Worm (Caenorhabditis elegans) whole organism, young adult: ENCODE results near the gene degl-1.

Source experiments
- B0019.2 ChIP-seq: fragments of 200-800 bp; sonication (Bioruptor generic); conservative IDR thresholded peaks from 2 replicates; pipeline ENCODE4 v1.3.6; 2022; ENCODE audit warnings: missing genetic modification reagents, missing genetic modification characterization, missing compliant biosample characterization
- C17E4.6 ChIP-seq: fragments of 200-800 bp; sonication (Bioruptor generic); IDR thresholded peaks from 2 replicates; pipeline ENCODE4 v1.3.6; 2022; ENCODE audit warnings: missing genetic modification reagents, missing genetic modification characterization, missing compliant biosample characterization
- D2030.7 ChIP-seq: fragments of 200-800 bp; sonication (Bioruptor generic); IDR thresholded peaks from 2 replicates; pipeline ENCODE4 v1.3.6; 2022; ENCODE audit warnings: missing genetic modification reagents, missing genetic modification characterization, missing compliant biosample characterization
- F10E7.11 ChIP-seq: sonication (generic microtip); optimal IDR thresholded peaks from 2 replicates; lab custom pipeline; 2017; ENCODE audit warnings: mild to moderate bottlenecking, missing genetic modification characterization, moderate library complexity, missing compliant biosample characterization
- T26A5.8 ChIP-seq: sonication (generic microtip); optimal IDR thresholded peaks from 2 replicates; lab custom pipeline; 2016; ENCODE audit warnings: missing genetic modification characterization, missing compliant biosample characterization
- Y53G8AR.9 ChIP-seq: fragments of 200-800 bp; sonication (Bioruptor generic); conservative IDR thresholded peaks from 2 replicates; pipeline ENCODE4 v1.3.6; 2022; ENCODE audit warnings: missing genetic modification reagents, missing genetic modification characterization, missing compliant biosample characterization
- ZK185.1 ChIP-seq: sonication (generic microtip); optimal IDR thresholded peaks from 2 replicates; lab custom pipeline; 2016; ENCODE audit warnings: mild to moderate bottlenecking, missing genetic modification characterization, missing compliant biosample characterization; ENCODE audit not compliant: poor library complexity, severe bottlenecking
- ama-1 ChIP-seq, 3 experiments: fragments of 150-350 bp in 1 of 3; sonication (generic microtip) in 2 of 3; optimal IDR thresholded peaks; 2 replicates each; lab custom pipeline; 2014 to 2018; ENCODE audit warnings: missing biosample characterization in 2 of 3, missing genetic modification characterization in 2 of 3, missing genetic modification reagents in 2 of 3
- aptf-2 ChIP-seq: fragments of 200-800 bp; sonication (Bioruptor generic); conservative IDR thresholded peaks from 2 replicates; pipeline ENCODE4 v1.3.6; 2022; ENCODE audit warnings: missing genetic modification reagents, missing genetic modification characterization, missing compliant biosample characterization
- attf-3 ChIP-seq: fragments of 200-800 bp; sonication (Bioruptor generic); conservative IDR thresholded peaks from 2 replicates; pipeline ENCODE4 v1.3.6; 2022; ENCODE audit warnings: missing genetic modification reagents, missing genetic modification characterization, missing compliant biosample characterization
- attf-6 ChIP-seq: fragments of 200-800 bp; sonication (Bioruptor generic); IDR thresholded peaks from 2 replicates; pipeline ENCODE4 v1.3.6; 2022; ENCODE audit warnings: missing genetic modification reagents, missing genetic modification characterization, missing compliant biosample characterization
- cebp-1 ChIP-seq, 2 experiments: fragments of 200-800 bp in 1 of 2; sonication (Bioruptor generic) in 1 of 2; sonication (generic microtip) in 1 of 2; IDR thresholded peaks in 1 of 2; optimal IDR thresholded peaks in 1 of 2; 2 replicates each; pipeline versions ENCODE4 v1.3.6 to Lab custom; 2017 to 2022; ENCODE audit warnings: missing compliant biosample characterization in 2 of 2, missing genetic modification characterization in 2 of 2, mild to moderate bottlenecking in 1 of 2, missing genetic modification reagents in 1 of 2, moderate library complexity in 1 of 2
- cebp-2 ChIP-seq: fragments of 200-800 bp; sonication (Bioruptor generic); IDR thresholded peaks from 2 replicates; pipeline ENCODE4 v1.3.6; 2022; ENCODE audit warnings: missing genetic modification characterization, missing compliant biosample characterization
- chd-7 ChIP-seq: sonication (generic microtip); optimal IDR thresholded peaks from 2 replicates; lab custom pipeline; 2016; ENCODE audit warnings: mild to moderate bottlenecking, missing genetic modification characterization, moderate library complexity, missing compliant biosample characterization
- dpl-1 ChIP-seq: fragments of 150-350 bp; optimal IDR thresholded peaks from 2 replicates; lab custom pipeline; 2014; ENCODE audit warnings: missing biosample characterization, missing genetic modification reagents, missing genetic modification characterization
- egrh-3 ChIP-seq: fragments of 200-800 bp; sonication (Bioruptor generic); IDR thresholded peaks from 2 replicates; pipeline ENCODE4 v1.3.6; 2022; ENCODE audit warnings: missing genetic modification reagents, missing genetic modification characterization, missing compliant biosample characterization
- ets-4 ChIP-seq: fragments of 200-800 bp; sonication (Bioruptor generic); optimal IDR thresholded peaks from 2 replicates; lab custom pipeline; 2018; ENCODE audit warnings: mild to moderate bottlenecking, missing genetic modification characterization, missing compliant biosample characterization
- gei-17 ChIP-seq: fragments of 200-800 bp; sonication (Bioruptor generic); optimal IDR thresholded peaks from 2 replicates; lab custom pipeline; 2018; ENCODE audit warnings: mild to moderate bottlenecking, missing genetic modification characterization, missing compliant biosample characterization
- him-1 ChIP-seq: sonication (generic microtip); optimal IDR thresholded peaks from 2 replicates; lab custom pipeline; 2016; ENCODE audit warnings: missing genotype, missing genetic modification reagents, missing genetic modification characterization, missing compliant biosample characterization
- hmg-1.2 ChIP-seq: fragments of 200-800 bp; sonication (Bioruptor generic); IDR thresholded peaks from 2 replicates; pipeline ENCODE4 v1.3.6; 2022; ENCODE audit warnings: missing genetic modification reagents, missing genetic modification characterization, missing compliant biosample characterization
- hmg-20 ChIP-seq: fragments of 200-800 bp; sonication (Bioruptor generic); IDR thresholded peaks from 2 replicates; pipeline ENCODE4 v1.3.6; 2022; ENCODE audit warnings: missing genetic modification reagents, missing genetic modification characterization, missing compliant biosample characterization
- hsf-1 ChIP-seq: fragments of 200-800 bp; sonication (Bioruptor generic); IDR thresholded peaks from 2 replicates; pipeline ENCODE4 v1.3.6; 2022; ENCODE audit warnings: missing genetic modification reagents, missing genetic modification characterization, missing compliant biosample characterization
- lin-26 ChIP-seq: fragments of 200-800 bp; sonication (Bioruptor generic); IDR thresholded peaks from 2 replicates; pipeline ENCODE4 v1.3.6; 2022; ENCODE audit warnings: missing genetic modification reagents, missing genetic modification characterization, missing compliant biosample characterization
- lin-35 ChIP-seq, 3 experiments: fragments of 150-350 bp in 2 of 3; sonication (generic microtip) in 1 of 3; optimal IDR thresholded peaks; 2 replicates each; lab custom pipeline; 2014 to 2018; ENCODE audit warnings: missing biosample characterization in 3 of 3, missing genetic modification characterization in 3 of 3, missing genetic modification reagents in 3 of 3
- mxl-1 ChIP-seq: sonication (generic microtip); optimal IDR thresholded peaks from 2 replicates; lab custom pipeline; 2016; ENCODE audit warnings: missing genetic modification characterization, missing compliant biosample characterization
- nfya-1 ChIP-seq: sonication (generic microtip); optimal IDR thresholded peaks from 2 replicates; lab custom pipeline; 2017; ENCODE audit warnings: antibody characterized with exemption, missing compliant biosample characterization, missing genetic modification characterization, borderline replicate concordance; ENCODE audit not compliant: insufficient read depth
- nfya-2 ChIP-seq: fragments of 200-800 bp; sonication (Bioruptor generic); IDR thresholded peaks from 2 replicates; pipeline ENCODE4 v1.3.6; 2022; ENCODE audit warnings: missing genetic modification reagents, missing genetic modification characterization, missing compliant biosample characterization
- nfyb-1 ChIP-seq: fragments of 200-800 bp; sonication (Bioruptor generic); IDR thresholded peaks from 2 replicates; pipeline ENCODE4 v1.3.6; 2022; ENCODE audit warnings: missing genetic modification reagents, missing genetic modification characterization, missing compliant biosample characterization
- nhr-27 ChIP-seq: fragments of 200-800 bp; sonication (Bioruptor generic); optimal IDR thresholded peaks from 2 replicates; lab custom pipeline; 2018; ENCODE audit warnings: mild to moderate bottlenecking, missing genetic modification characterization, moderate library complexity, missing compliant biosample characterization
- rcor-1 ChIP-seq: fragments of 200-800 bp; sonication (Bioruptor generic); IDR thresholded peaks from 2 replicates; pipeline ENCODE4 v1.3.6; 2022; ENCODE audit warnings: missing genetic modification reagents, missing genetic modification characterization, missing compliant biosample characterization
- snpc-1.1 ChIP-seq: sonication (generic microtip); optimal IDR thresholded peaks from 2 replicates; lab custom pipeline; 2017; ENCODE audit warnings: missing genetic modification characterization, mild to moderate bottlenecking, missing compliant biosample characterization, antibody characterized with exemption, moderate library complexity, missing genotype, missing genetic modification reagents; ENCODE audit not compliant: insufficient read depth
- snpc-3.4 ChIP-seq: sonication (generic microtip); optimal IDR thresholded peaks from 2 replicates; lab custom pipeline; 2017; ENCODE audit warnings: missing genetic modification characterization, mild to moderate bottlenecking, missing compliant biosample characterization, antibody characterized with exemption, moderate library complexity, missing genotype, missing genetic modification reagents
- snpc-4 ChIP-seq, 5 experiments: fragments of 150-350 bp in 1 of 5; sonication (generic microtip) in 4 of 5; optimal IDR thresholded peaks; 2 replicates each; lab custom pipeline; 2014 to 2018; ENCODE audit warnings: missing genetic modification characterization in 5 of 5, missing biosample characterization in 3 of 5, antibody characterized with exemption in 2 of 5, mild to moderate bottlenecking in 2 of 5, missing compliant biosample characterization in 2 of 5, missing genotype in 2 of 5, moderate library complexity in 2 of 5, missing genetic modification reagents in 1 of 5
- sptf-2 ChIP-seq: fragments of 200-800 bp; sonication (Bioruptor generic); optimal IDR thresholded peaks from 2 replicates; lab custom pipeline; 2018; ENCODE audit warnings: mild to moderate bottlenecking, missing genetic modification characterization, missing compliant biosample characterization
- tbp1 ChIP-seq: fragments of 200-800 bp; sonication (Bioruptor generic); optimal IDR thresholded peaks from 2 replicates; lab custom pipeline; 2018; ENCODE audit warnings: mild to moderate bottlenecking, missing genetic modification characterization, missing compliant biosample characterization
- tlf-1 ChIP-seq: fragments of 200-800 bp; sonication (Bioruptor generic); optimal IDR thresholded peaks from 2 replicates; lab custom pipeline; 2018; ENCODE audit warnings: mild to moderate bottlenecking, missing genetic modification characterization, missing compliant biosample characterization
- unc-62 ChIP-seq: fragments of 150-350 bp; optimal IDR thresholded peaks from 2 replicates; lab custom pipeline; 2014; ENCODE audit warnings: missing biosample characterization, missing genetic modification reagents, missing genetic modification characterization
- xnd-1 ChIP-seq: sonication (generic microtip); optimal IDR thresholded peaks from 2 replicates; lab custom pipeline; 2016; ENCODE audit warnings: missing genotype, missing genetic modification reagents, missing genetic modification characterization, missing compliant biosample characterization
- zfh-2 ChIP-seq: fragments of 200-800 bp; sonication (Bioruptor generic); conservative IDR thresholded peaks from 2 replicates; pipeline ENCODE4 v1.3.6; 2022; ENCODE audit warnings: missing genetic modification reagents, missing genetic modification characterization, missing compliant biosample characterization
- ztf-25 ChIP-seq: fragments of 200-800 bp; sonication (Bioruptor generic); IDR thresholded peaks from 2 replicates; pipeline ENCODE4 v1.3.6; 2022; ENCODE audit warnings: missing genetic modification reagents, missing genetic modification characterization, missing compliant biosample characterization

Gene degl-1

ce11 chrIV:14773280-14774071 lies 2.3 kb upstream of the degl-1 start, which contains the start of gene Y57G11C.36:
Y57G11C.36 (minus strand) TSS chrIV:14773781.
- TF ChIP-seq rcor-1 (no peak), attf-6 (GFP tag; lab: Robert Waterston, UW) (peak; percentile 72), attf-3 (GFP tag; lab: Robert Waterston, UW) (no peak), C17E4.6 (no peak), xnd-1 (tag; lab: Kevin White, UChicago) (no peak), snpc-3.4 (tag; lab: Kevin White, UChicago) (peak; percentile 17), ama-1 (optimal IDR thresholded peaks at IDR 0.05; lab: Kevin White, UChicago) (no peak), ama-1 (GFP tag; optimal IDR thresholded peaks at IDR 0.05; lab: Kevin White, UChicago) (no peak), B0019.2 (GFP tag; lab: Robert Waterston, UW) (no peak), hmg-1.2 (GFP tag; lab: Robert Waterston, UW) (no peak), nfya-1 (tag; lab: Kevin White, UChicago) (no peak), snpc-1.1 (tag; lab: Kevin White, UChicago) (peak; percentile 19), egrh-3 (GFP tag; lab: Robert Waterston, UW) (peak; percentile 45; the same call in 1 of the 2 replicates), T26A5.8 (no peak), snpc-4 (GFP tag; optimal IDR thresholded peaks at IDR 0.05; lab: Kevin White, UChicago) (no peak), snpc-4 (tag; optimal IDR thresholded peaks at IDR 0.05; lab: Kevin White, UChicago) (peak in 1 of 4 experiments; percentile 83), hmg-20 (GFP tag; lab: Robert Waterston, UW) (no peak), sptf-2 (GFP tag; lab: Kevin White, UChicago) (no peak), lin-26 (GFP tag; lab: Robert Waterston, UW) (no peak), gei-17 (GFP tag; lab: Kevin White, UChicago) (no peak), zfh-2 (peak; percentile 67), chd-7 (no peak), ztf-25 (GFP tag; lab: Robert Waterston, UW) (no peak), ZK185.1 (tag; lab: Kevin White, UChicago) (no peak), nfyb-1 (GFP tag; lab: Robert Waterston, UW) (no peak), ets-4 (GFP tag; lab: Kevin White, UChicago) (no peak), cebp-2 (GFP tag; lab: Robert Waterston, UW) (no peak), hsf-1 (no peak), dpl-1 (GFP tag; lab: Kevin White, UChicago) (no peak), mxl-1 (no peak), tlf-1 (GFP tag; lab: Kevin White, UChicago) (no peak), nfya-2 (GFP tag; lab: Robert Waterston, UW) (no peak), cebp-1 (GFP tag; IDR thresholded peaks at IDR 0.05; lab: Robert Waterston, UW) (no peak), cebp-1 (tag; optimal IDR thresholded peaks at IDR 0.05; lab: Kevin White, UChicago) (peak; percentile 50), lin-35 (GFP tag; optimal IDR thresholded peaks at IDR 0.05; lab: Kevin White, UChicago) (no peak), F10E7.11 (no peak), aptf-2 (GFP tag; lab: Robert Waterston, UW) (no peak), D2030.7 (GFP tag; lab: Robert Waterston, UW) (no peak)

ce11 chrIV:14770663-14771062 lies 562 bp downstream of the degl-1 start:
- TF ChIP-seq tbp1 (GFP tag; lab: Kevin White, UChicago) (no peak), snpc-3.4 (tag; lab: Kevin White, UChicago) (no peak), nhr-27 (tag; lab: Kevin White, UChicago) (no peak), snpc-4 (GFP tag; optimal IDR thresholded peaks at IDR 0.05; lab: Kevin White, UChicago) (no peak), snpc-4 (tag; optimal IDR thresholded peaks at IDR 0.05; lab: Kevin White, UChicago) (peak in 1 of 4 experiments; percentile 73), unc-62 (GFP tag; lab: Kevin White, UChicago) (no peak), him-1 (tag; lab: Kevin White, UChicago) (peak; percentile 41), Y53G8AR.9 (GFP tag; lab: Robert Waterston, UW) (0 out of 2 replicates have a peak, but pooled peaks have one; percentile 34), ztf-25 (GFP tag; lab: Robert Waterston, UW) (no peak), attf-6 (GFP tag; lab: Robert Waterston, UW) (peak; percentile 77)
